Worm (Caenorhabditis elegans): ENCODE results near the gene spn-4.

DNA sequence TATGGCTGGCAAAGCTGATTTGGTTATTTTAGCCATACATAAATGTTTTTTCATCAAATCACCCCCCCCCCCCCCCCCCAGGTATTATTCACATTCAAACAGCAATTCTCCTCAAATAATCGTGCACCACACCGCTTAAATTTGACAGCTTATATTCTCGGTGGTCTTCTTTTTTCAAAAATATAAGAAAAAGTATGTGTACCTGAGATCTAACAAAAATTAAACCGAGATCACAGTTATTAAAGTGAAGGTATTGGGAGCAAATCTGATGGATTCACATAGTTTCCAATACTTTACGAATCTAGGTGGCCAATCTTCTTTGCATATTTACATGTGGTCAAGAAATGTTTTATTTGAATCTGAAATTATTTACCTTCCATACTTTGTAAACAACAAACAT is 4.5 kb downstream of the spn-4 start, which contains the start of gene ZC404.15:
- TF ChIP-seq ets-4 (tag; optimal IDR thresholded peaks at IDR 0.05) (no peak), pat-9 (tag; optimal IDR thresholded peaks at IDR 0.05) (no peak), ama-1 (optimal IDR thresholded peaks at IDR 0.05) (no peak), ceh-6 (GFP tag; optimal IDR thresholded peaks at IDR 0.05) (no peak), elt-2 (tag; optimal IDR thresholded peaks at IDR 0.05) (no peak), nfya-1 (tag; optimal IDR thresholded peaks at IDR 0.05) (no peak), fkh-10 (GFP tag; optimal IDR thresholded peaks at IDR 0.05) (no peak), C08G9.2 (tag; optimal IDR thresholded peaks at IDR 0.05) (no peak), pqm-1 (tag; optimal IDR thresholded peaks at IDR 0.05) (no peak), pha-4 (tag; optimal IDR thresholded peaks at IDR 0.05) (no peak), T23F11.4 (GFP tag; optimal IDR thresholded peaks at IDR 0.05) (no peak), lin-11 (tag; optimal IDR thresholded peaks at IDR 0.05) (no peak)
